Worm (Caenorhabditis elegans): ENCODE data around the gene Y41C4A.22.

Y41C4A.22 gene

ce11 chrIII:11721405-11721804, 26.3 kb downstream of the Y41C4A.22 start, which contains the start of gene Y41C4A.32:
Y41C4A.32 (plus strand) TSS chrIII:11721706.
- TF ChIP-seq tbx-37 (GFP tag; conservative IDR thresholded peaks at IDR 0.05) (no peak), tbx-11 (GFP tag; IDR thresholded peaks at IDR 0.05) (no peak), ets-7 (tag; optimal IDR thresholded peaks at IDR 0.05) (no peak), aly-1 (tag; optimal IDR thresholded peaks at IDR 0.05) (no peak), ama-1 (optimal IDR thresholded peaks at IDR 0.05) (no peak)

ce11 chrIII:11726590-11726989, 31.5 kb downstream of the Y41C4A.22 start, which contains the start of gene Y41C4A.12:
Y41C4A.12 (minus strand) TSS chrIII:11726690.
- TF ChIP-seq pes-1 (GFP tag; IDR thresholded peaks at IDR 0.05) = no peak
- no peak for TF ChIP-seq B0310.2 (tag; optimal IDR thresholded peaks at IDR 0.05)
- TF ChIP-seq aly-1 (tag; optimal IDR thresholded peaks at IDR 0.05) = no peak
- TF ChIP-seq hnd-1 (tag; optimal IDR thresholded peaks at IDR 0.05) = no peak
- no peak for TF ChIP-seq ceh-36 (tag; optimal IDR thresholded peaks at IDR 0.05)
- no peak for TF ChIP-seq ama-1 (optimal IDR thresholded peaks at IDR 0.05)
- TF ChIP-seq tbx-37 (GFP tag; conservative IDR thresholded peaks at IDR 0.05) = no peak

- TF ChIP-seq B0310.2 (tag; optimal IDR thresholded peaks at IDR 0.05) = no peak
- no peak for TF ChIP-seq hmbx-1 (tag; optimal IDR thresholded peaks at IDR 0.05)
- no peak for TF ChIP-seq pes-1 (GFP tag; IDR thresholded peaks at IDR 0.05)
- no peak for TF ChIP-seq ceh-13 (GFP tag; optimal IDR thresholded peaks at IDR 0.05)
These were observed 31.9 kb downstream of the Y41C4A.22 start for ce11 chrIII:11727010-11727409.

- no peak for TF ChIP-seq F13C5.2 (tag; optimal IDR thresholded peaks at IDR 0.05)
These were observed 35.2 kb downstream of the Y41C4A.22 start, which contains the start of gene Y41C4A.18 for ce11 chrIII:11730312-11730711. Y41C4A.18 (plus strand) TSS chrIII:11730612.

ce11 chrIII:11730850-11731249, 35.8 kb downstream of the Y41C4A.22 start:
- TF ChIP-seq B0310.2 (tag; optimal IDR thresholded peaks at IDR 0.05) (no peak), hmbx-1 (tag; optimal IDR thresholded peaks at IDR 0.05) (no peak), aly-1 (tag; optimal IDR thresholded peaks at IDR 0.05) (no peak), tbx-37 (GFP tag; conservative IDR thresholded peaks at IDR 0.05) (no peak), tra-4 (tag; optimal IDR thresholded peaks at IDR 0.05) (no peak), pes-1 (GFP tag; IDR thresholded peaks at IDR 0.05) (no peak), ceh-36 (tag; optimal IDR thresholded peaks at IDR 0.05) (no peak), flt-1 (GFP tag; IDR thresholded peaks at IDR 0.05) (no peak), ama-1 (optimal IDR thresholded peaks at IDR 0.05) (no peak), hmg-4 (GFP tag; optimal IDR thresholded peaks at IDR 0.05) (no peak), scrt-1 (GFP tag; IDR thresholded peaks at IDR 0.05) (no peak), ets-7 (tag; optimal IDR thresholded peaks at IDR 0.05) (no peak), sea-1 (GFP tag; conservative IDR thresholded peaks at IDR 0.05) (no peak), hnd-1 (tag; optimal IDR thresholded peaks at IDR 0.05) (no peak), tbx-11 (GFP tag; IDR thresholded peaks at IDR 0.05) (no peak), F13C5.2 (tag; optimal IDR thresholded peaks at IDR 0.05) (no peak), ceh-13 (GFP tag; optimal IDR thresholded peaks at IDR 0.05) (no peak)

ce11 chrIII:11731491-11731890, 36.4 kb downstream of the Y41C4A.22 start:
- no peak for TF ChIP-seq flt-1 (GFP tag; IDR thresholded peaks at IDR 0.05)
- no peak for TF ChIP-seq ets-7 (tag; optimal IDR thresholded peaks at IDR 0.05)
- TF ChIP-seq B0310.2 (tag; optimal IDR thresholded peaks at IDR 0.05) = no peak
- TF ChIP-seq sea-1 (GFP tag; conservative IDR thresholded peaks at IDR 0.05) = no peak
- no peak for TF ChIP-seq scrt-1 (GFP tag; IDR thresholded peaks at IDR 0.05)
- TF ChIP-seq F13C5.2 (tag; optimal IDR thresholded peaks at IDR 0.05) = no peak
- no peak for TF ChIP-seq hnd-1 (tag; optimal IDR thresholded peaks at IDR 0.05)
- no peak for TF ChIP-seq pes-1 (GFP tag; IDR thresholded peaks at IDR 0.05)
- TF ChIP-seq tra-4 (tag; optimal IDR thresholded peaks at IDR 0.05) = no peak
- no peak for TF ChIP-seq ceh-36 (tag; optimal IDR thresholded peaks at IDR 0.05)
- TF ChIP-seq ama-1 (optimal IDR thresholded peaks at IDR 0.05) = no peak
- no peak for TF ChIP-seq hmbx-1 (tag; optimal IDR thresholded peaks at IDR 0.05)
- no peak for TF ChIP-seq aly-1 (tag; optimal IDR thresholded peaks at IDR 0.05)
- TF ChIP-seq hmg-4 (GFP tag; optimal IDR thresholded peaks at IDR 0.05) = no peak
- TF ChIP-seq tbx-37 (GFP tag; conservative IDR thresholded peaks at IDR 0.05) = no peak
- no peak for TF ChIP-seq tbx-11 (GFP tag; IDR thresholded peaks at IDR 0.05)

- TF ChIP-seq ceh-13 (GFP tag; optimal IDR thresholded peaks at IDR 0.05) = no peak
- no peak for TF ChIP-seq ets-7 (tag; optimal IDR thresholded peaks at IDR 0.05)
- no peak for TF ChIP-seq pes-1 (GFP tag; IDR thresholded peaks at IDR 0.05)
- no peak for TF ChIP-seq hnd-1 (tag; optimal IDR thresholded peaks at IDR 0.05)
- TF ChIP-seq tra-4 (tag; optimal IDR thresholded peaks at IDR 0.05) = no peak
- no peak for TF ChIP-seq ceh-36 (tag; optimal IDR thresholded peaks at IDR 0.05)
- TF ChIP-seq scrt-1 (GFP tag; IDR thresholded peaks at IDR 0.05) = no peak
- TF ChIP-seq sea-1 (GFP tag; conservative IDR thresholded peaks at IDR 0.05) = no peak
- no peak for TF ChIP-seq F13C5.2 (tag; optimal IDR thresholded peaks at IDR 0.05)
- no peak for TF ChIP-seq hmg-4 (GFP tag; optimal IDR thresholded peaks at IDR 0.05)
These were observed 37.0 kb downstream of the Y41C4A.22 start, which contains the start of gene Y41C4A.21 for ce11 chrIII:11732056-11732455. Y41C4A.21 (plus strand) TSS chrIII:11732356.

- TF ChIP-seq scrt-1 (GFP tag; IDR thresholded peaks at IDR 0.05) = no peak
- TF ChIP-seq hmg-4 (GFP tag; optimal IDR thresholded peaks at IDR 0.05) = no peak
- TF ChIP-seq hnd-1 (tag; optimal IDR thresholded peaks at IDR 0.05) = no peak
- no peak for TF ChIP-seq ceh-36 (tag; optimal IDR thresholded peaks at IDR 0.05)
These were observed 37.9 kb downstream of the Y41C4A.22 start for ce11 chrIII:11732943-11733342.

- no peak for TF ChIP-seq tbx-11 (GFP tag; IDR thresholded peaks at IDR 0.05)
- TF ChIP-seq hnd-1 (tag; optimal IDR thresholded peaks at IDR 0.05) = no peak
- TF ChIP-seq aly-1 (tag; optimal IDR thresholded peaks at IDR 0.05) = no peak
- no peak for TF ChIP-seq hmbx-1 (tag; optimal IDR thresholded peaks at IDR 0.05)
- no peak for TF ChIP-seq ets-7 (tag; optimal IDR thresholded peaks at IDR 0.05)
- TF ChIP-seq B0310.2 (tag; optimal IDR thresholded peaks at IDR 0.05) = no peak
- TF ChIP-seq scrt-1 (GFP tag; IDR thresholded peaks at IDR 0.05) = no peak
- no peak for TF ChIP-seq ceh-36 (tag; optimal IDR thresholded peaks at IDR 0.05)
- TF ChIP-seq tra-4 (tag; optimal IDR thresholded peaks at IDR 0.05) = no peak
- TF ChIP-seq tbx-37 (GFP tag; conservative IDR thresholded peaks at IDR 0.05) = no peak
- TF ChIP-seq sea-1 (GFP tag; conservative IDR thresholded peaks at IDR 0.05) = no peak
- no peak for TF ChIP-seq hmg-4 (GFP tag; optimal IDR thresholded peaks at IDR 0.05)
- TF ChIP-seq F13C5.2 (tag; optimal IDR thresholded peaks at IDR 0.05) = no peak
- no peak for TF ChIP-seq pes-1 (GFP tag; IDR thresholded peaks at IDR 0.05)
- TF ChIP-seq ceh-13 (GFP tag; optimal IDR thresholded peaks at IDR 0.05) = no peak
- TF ChIP-seq ama-1 (optimal IDR thresholded peaks at IDR 0.05) = no peak
- TF ChIP-seq flt-1 (GFP tag; IDR thresholded peaks at IDR 0.05) = no peak
These were observed 42.5 kb downstream of the Y41C4A.22 start, which contains the start of gene sup-1 for ce11 chrIII:11737527-11737926. sup-1 (minus strand) TSS chrIII:11737627.
